Fruit fly (Drosophila melanogaster) ovary, adult (tissue): ENCODE measurements around the gene CG45002.
A peak's percentile ranks its signal among the peaks of the same experiment; 100 is the strongest.

Experiments
- CG17801 ChIP-seq: fragments of 200-800 bp; optimal IDR thresholded peaks from 2 replicates; lab custom pipeline; 2019; ENCODE audit warnings: missing biosample characterization, mild to moderate bottlenecking, missing genetic modification characterization, moderate library complexity; ENCODE audit not compliant: partially characterized antibody

CG45002 gene

DNA sequence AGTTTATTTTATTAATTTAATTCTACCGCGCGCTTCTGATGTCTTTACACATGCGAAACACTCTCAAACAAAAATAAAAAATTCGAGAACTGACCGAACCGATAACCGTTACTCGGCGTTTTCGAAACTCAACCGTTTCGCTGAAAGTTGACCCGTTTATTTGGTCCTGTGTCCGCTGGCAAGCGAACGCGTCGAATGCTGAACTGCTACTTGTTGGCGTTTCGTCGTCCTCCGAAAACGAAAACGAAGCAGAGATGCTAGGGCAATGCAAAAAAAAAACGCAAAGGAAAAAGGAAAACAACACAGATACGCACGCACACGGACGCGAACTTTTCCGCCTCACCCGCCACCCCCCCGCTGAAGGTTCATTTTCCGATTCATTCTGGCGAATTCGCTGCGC is at the start of gene CG45002:
CG45002 (minus strand) TSS at position 101 of the 400 bp plus-strand sequence.
- TF ChIP-seq CG17801 (GFP tag; lab: Kevin White, UChicago), result no peak

DNA sequence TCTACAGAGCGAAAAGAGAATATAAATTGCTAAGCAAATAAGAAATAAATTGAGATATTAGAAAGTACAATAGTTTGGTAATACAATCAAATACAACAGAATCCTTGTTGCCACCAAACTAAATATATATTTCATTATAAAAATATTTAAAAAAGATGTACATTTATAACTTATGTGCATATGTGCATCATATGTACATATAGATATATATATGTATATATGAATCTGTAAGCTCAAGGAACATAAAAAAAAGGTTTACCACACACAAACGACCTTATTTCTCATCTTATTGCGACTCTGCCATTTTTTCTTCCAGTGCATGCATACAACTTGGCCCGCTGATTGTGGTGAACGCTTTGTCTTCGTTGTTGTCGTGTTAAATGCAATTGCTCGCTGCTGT is 46.8 kb upstream of the CG45002 start:
- peak; percentile 64 for TF ChIP-seq CG17801 (GFP tag; lab: Kevin White, UChicago)

DNA sequence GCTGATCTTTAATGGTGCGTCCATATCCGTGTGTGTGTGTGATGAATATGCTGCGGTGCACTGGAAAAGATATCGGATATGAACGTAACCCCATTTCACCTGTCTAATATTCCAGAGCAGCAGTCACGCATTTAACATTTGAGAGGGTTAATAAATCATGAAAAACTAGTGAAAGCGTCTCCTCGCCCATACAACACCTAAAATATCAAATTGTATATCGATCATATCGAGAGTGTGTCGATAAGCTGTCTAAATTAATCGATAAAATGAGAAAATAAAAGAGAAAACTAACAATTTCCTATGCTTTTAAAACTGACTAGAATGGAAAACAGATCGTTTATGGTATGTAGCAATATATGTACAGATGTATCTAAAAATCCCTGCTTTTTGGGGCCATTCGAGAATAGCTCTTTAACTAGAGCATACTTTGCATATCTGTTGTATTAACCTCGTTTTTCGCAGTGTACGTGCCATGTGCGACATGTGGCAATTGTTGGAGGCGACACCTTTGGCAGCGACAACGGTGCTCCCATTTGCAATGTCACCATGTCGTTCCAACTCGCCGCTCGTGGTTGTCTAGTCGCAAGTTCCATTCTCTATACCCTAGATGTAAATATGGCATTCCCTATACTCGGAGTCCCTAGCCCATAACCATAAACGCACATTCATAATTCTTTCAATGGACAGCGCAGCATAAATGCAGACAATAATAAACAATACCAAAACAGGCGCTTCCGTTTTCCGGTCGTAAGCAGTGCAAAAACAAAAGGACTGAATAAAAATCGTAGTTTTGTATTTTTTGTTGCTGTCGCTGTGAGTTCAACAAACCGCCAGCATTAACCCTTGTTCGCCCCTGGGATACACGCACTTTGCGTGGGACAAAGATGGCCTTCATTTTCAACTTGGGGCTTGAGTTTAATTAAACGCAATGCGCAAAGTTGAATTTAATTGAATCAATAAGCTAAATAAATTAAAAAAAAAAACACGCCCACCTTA is 45.7 kb upstream of the CG45002 start:
- no peak for TF ChIP-seq CG17801 (GFP tag; lab: Kevin White, UChicago)

DNA sequence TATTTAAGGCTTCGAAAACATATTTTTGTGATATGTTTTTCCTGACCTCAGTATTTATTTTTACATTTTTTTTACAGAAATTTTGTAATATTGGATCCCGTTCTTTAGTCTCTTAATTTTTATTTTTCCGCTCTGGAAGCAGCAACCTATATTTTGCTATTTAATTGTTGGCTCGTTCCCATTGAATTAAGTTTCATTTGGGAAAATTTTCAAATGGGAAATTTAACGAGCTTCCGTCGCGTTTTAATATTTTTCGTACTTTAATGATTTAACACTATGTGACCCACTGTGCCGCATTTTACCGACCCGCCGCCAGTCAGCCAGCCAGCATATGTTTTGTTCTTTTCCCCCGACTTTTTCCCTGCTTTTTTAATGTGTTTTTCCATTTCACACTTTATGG is 44.7 kb upstream of the CG45002 start:
- TF ChIP-seq CG17801 (GFP tag; lab: Kevin White, UChicago), result no peak

DNA sequence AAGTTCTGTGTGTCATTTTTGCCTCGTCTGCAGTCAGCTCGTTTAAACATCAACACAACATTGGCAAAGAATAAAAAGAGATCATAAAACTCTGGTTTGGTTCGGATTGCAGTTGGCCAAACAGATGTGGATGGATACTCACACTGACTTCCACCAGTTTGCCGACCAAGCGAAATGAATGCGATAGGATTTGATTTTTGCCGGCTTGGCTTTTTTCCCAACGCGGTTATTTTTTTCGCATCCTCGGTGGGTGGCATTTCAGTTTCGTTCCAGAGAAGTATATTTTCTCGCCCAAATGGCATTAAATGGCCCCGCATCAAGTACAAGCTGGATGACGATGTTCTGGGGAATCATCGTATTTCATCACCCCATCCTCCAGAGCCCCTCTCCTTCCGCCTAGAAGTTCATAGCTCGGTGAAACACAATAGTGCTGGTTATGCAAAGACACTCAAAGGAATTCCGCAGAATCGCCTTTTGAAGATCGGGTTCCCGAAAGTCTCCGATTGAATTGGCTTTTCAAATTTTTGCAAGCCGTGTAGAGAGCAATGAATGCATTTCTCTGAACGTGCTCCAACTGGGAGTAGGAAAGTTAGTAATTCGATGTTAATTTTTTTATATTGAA is 44.1 kb upstream of the CG45002 start:
- TF ChIP-seq CG17801 (GFP tag; lab: Kevin White, UChicago), result no peak

DNA sequence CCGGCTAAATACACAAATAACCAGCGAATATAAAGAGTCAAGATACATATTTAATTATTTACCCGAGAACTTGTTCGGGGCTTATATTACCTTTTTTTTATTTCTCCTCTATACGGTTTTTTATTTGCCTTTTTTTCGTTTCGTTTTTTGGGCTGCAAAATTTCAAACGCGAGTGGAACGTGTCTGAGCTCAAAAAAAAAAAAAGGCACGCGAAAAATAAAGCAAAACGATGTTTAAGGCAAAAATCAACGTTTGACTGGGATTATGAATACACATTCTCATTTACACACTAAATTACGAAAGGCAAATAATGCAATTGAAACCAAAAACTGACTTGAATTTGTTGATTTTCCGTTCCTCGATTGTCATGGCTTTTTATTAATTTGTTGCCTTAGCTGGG is 43.1 kb upstream of the CG45002 start:
- TF ChIP-seq CG17801 (GFP tag; lab: Kevin White, UChicago), result no peak

DNA sequence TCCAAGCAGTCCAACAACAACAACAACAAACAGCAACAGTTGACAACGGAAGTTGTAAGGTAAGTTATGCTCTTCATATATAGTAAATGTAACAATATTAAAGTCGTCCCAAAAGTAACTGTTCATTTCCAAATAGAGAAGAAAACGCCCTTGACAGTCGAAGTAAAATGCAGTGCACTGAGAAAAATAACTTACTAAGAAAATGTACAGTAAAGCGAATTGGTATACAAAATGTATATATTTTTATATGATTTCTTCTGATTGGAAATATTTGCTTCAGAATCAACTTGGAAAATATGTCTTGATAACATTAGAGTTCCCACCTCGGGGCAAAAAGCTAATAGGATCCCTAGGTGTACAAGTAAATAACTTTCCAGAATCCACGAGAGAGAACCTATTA is 41.5 kb upstream of the CG45002 start:
- TF ChIP-seq CG17801 (GFP tag; lab: Kevin White, UChicago), result no peak

DNA sequence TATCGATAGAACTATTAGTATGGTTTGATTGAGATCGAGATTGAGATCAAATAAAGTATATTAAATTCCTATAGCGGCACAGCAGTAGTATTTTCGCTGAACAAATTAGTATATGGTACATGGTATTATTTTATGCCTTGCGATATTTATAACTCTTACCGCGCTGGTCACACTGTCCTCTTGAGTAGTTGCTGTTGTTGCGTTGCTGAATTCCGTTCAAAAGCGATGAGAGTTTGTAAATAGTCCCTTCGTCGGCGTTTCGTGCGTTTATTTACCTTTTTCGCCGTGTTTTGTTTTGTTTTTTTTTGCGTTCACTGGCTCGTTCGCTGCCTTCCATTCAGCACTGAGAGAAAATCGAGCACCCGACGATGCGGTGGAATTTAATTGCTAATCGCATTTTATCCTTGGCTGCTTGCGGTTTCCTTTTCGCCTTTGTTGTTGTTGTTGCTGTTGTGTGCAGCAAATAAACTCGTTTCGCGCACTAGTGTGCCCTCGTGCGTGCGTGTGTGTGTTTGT is 40.9 kb upstream of the CG45002 start, which contains the start of gene CG5004:
CG5004 (plus strand) TSS at position 182 of the 516 bp plus-strand sequence.
- TF ChIP-seq CG17801 (GFP tag; lab: Kevin White, UChicago), result no peak

DNA sequence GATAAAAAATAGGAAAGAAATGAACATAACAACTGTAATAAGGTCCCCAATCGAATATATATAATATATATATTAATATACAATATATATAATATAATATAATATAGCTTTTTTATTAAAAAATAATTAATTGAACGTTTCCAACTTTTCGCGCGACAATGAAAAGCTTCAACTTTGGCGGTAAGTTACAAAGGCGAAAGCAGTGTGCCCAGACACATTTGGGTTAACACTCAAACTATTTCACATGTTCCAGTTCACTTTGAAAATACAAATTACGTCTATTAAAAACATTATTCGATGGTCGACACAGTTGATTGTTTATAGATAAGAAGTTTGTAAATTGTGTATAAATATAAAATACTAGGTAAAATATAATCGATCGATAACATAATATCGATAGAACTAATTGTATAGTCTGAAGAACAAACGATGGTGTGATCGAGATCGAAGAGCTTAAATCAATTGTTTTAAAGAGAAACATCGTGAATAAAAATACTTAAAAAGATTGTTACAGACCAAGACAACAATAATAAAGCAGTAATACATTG is 39.7 kb upstream of the CG45002 start:
- TF ChIP-seq CG17801 (GFP tag; lab: Kevin White, UChicago), result no peak

DNA sequence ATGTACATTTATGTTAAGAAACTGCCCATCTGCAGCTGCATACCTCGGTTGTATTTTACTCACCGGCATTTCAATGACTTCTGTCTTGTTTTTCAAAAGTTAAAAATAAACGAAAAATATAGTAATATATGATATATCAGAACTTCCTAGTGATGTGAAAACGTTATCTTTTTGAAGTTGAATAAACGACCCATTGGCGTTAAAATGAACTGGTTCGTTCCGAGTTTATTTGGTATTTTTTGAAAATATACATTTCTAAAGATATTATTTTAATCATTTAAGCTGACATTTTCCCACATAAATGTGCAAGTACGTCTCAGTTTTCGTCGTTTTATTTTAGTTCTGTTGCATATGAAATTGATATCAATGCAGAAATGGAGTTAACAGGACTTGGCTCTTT is 39.2 kb upstream of the CG45002 start, which contains the start of gene Arpc3B:
Arpc3B (minus strand) TSS at position 146 of the 400 bp plus-strand sequence.
- no peak for TF ChIP-seq CG17801 (GFP tag; lab: Kevin White, UChicago)

DNA sequence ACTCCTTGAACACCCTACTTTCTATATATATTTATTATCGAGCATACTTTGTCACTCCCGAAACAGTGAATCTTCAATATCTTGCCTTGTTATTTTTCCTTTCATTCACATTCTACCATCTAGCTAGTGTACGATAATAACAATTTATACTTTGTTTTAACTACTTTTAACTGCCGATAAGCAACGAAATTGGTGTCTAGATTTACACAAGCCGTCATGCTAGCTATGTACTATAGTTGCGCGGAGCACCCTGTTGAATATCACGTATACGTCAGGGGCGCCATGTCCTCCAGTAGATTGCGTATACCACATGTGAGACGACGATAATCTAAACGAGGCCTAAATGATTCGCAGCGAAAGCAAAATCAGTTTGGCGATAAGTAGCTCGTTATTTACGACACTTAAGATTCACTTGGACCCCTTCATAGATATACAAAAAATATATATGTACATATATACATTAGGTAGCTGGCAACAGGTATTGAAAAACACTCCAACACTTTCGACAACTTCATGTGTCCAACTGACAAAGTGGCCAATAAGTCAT is 27.4 kb upstream of the CG45002 start:
- TF ChIP-seq CG17801 (GFP tag; lab: Kevin White, UChicago), result no peak

DNA sequence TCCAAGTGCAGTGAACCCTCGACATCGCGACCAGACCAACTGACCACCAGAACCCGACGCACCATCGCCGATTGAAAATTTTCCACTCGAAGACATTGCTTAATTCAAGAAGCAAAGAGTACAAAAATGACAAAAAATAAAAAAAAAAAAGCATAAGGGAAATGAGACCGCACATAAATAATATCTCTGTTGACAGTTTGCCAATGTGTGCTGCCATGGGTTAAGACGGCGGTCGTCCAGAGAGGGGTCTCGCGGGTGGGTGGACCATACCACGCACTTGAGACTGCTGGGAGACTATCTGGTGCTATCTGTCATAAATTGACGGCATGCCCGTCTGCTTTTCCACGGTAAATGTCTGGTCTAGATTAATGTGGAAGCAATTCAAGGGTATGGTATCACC is 26.9 kb upstream of the CG45002 start:
- TF ChIP-seq CG17801 (GFP tag; lab: Kevin White, UChicago), result no peak

DNA sequence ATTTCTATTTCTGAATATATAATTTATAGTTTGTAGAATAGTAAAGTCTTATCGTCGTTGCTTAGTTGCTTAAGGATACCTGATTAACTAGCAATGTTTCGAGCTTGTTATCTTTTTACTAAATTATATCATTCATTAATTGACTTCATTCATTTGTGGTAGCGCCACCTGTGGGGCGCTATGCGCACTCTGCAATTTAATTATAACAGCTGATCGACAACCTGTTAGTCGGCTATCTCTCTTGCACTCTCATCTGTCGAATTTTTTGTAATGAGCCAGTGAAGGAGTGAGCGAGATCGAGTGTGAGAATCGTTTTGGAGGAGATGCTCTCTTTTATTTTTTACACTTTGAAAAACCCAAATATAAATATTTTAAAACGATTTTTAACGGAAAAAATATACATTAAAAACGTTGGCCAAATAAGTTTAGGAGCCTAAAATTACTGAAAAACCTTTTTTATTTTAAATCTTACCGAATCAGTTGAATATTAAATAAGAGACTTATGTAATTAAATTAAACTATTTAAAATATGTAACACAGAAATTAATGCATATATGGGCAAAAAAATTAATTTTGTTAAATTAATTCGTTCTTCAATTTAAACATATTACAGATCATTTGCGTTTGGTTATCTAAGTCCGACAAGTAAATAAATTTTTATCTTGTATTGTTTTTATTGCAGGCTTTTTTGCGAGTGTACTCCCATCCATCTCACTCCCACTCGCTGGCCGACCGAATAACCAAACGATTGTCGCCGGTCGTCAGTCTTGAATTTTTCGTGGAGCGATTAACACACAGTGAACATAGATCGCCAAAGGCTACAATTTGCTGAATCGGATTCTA is 24.8 kb upstream of the CG45002 start, which contains the start of the genes CG16700 and CG4991:
CG16700 (plus strand) TSS at position 793 of the 843 bp plus-strand sequence.
CG4991 (plus strand) TSS at position 793 of the 843 bp plus-strand sequence.
- TF ChIP-seq CG17801 (GFP tag; lab: Kevin White, UChicago), result peak; percentile 45

DNA sequence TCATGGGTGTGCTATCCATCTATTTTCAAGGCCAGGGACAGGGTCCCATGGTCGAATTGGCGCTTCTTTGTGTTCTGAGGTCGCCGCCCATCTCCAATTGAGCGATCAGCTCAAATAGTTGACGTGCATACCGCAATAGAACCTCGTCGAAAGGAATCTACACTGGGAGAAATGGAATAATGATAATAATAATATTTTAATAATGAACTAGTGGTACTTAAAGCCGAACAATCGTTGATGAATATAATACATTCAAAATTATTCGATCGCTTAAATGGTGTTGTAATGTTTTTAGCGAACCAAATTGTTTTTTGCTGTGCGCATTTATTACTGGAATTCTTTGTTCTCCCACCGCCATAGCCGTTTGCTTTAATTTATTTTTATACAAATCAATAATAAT is 24.1 kb upstream of the CG45002 start:
- no peak for TF ChIP-seq CG17801 (GFP tag; lab: Kevin White, UChicago)
